Fruit fly (Drosophila melanogaster): ENCODE measurements around the gene CG10357.

DNA sequence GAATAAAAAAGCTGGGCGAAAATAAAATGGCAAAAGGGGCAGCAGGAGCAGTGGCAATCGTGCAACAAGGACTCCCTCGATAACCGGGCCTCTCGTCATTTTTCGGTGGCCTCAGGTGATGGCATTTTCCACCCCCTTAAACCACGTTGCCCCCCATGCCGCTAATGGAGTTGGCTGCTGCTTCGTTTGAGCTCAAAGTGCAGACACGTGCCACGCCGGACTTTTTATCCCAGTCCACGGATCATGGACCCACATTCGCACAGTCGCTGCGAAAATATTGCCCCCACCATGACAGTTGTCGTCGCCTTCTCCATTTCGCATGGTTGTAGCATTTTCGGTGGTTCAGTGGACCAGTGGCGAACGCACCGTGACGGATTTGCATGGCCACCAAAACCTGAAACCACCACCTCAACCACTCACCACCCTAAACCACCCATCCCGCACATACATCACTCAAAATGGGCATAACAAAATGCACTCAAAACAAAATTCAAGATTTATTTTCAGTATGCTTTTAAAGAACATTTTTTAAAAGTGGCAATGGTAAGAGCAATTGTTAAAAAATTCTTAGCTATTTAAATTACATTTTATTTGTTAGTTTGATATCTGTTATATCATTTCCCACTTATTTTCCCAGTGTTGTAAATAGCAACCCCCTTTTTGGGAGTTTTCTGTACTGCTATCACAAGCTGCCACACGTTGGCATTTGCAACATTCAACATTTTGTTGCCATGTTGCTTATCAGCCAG, 48.3 kb upstream of the CG10357 start:
- TF ChIP-seq Sry-β (GFP tag; optimal IDR thresholded peaks at IDR 0.05) = peak; percentile 8
- peak; percentile 34 for TF ChIP-seq CG1647 (GFP tag; optimal IDR thresholded peaks at IDR 0.05)
- TF ChIP-seq CG14710 (tag; optimal IDR thresholded peaks at IDR 0.05) = peak; percentile 82

Measured in whole organism, embryonic.